Fruit fly (Drosophila melanogaster): Measurements from ENCODE around the gene CG31886.

CG31886 gene

dm6 chr2L:8959001-8959461 lies at the start of gene CG31886:
CG31886 (minus strand) TSS chr2L:8959051.
- TF ChIP-seq sage (GFP tag; optimal IDR thresholded peaks at IDR 0.05) = no peak
- TF ChIP-seq dmrt93B (GFP tag; optimal IDR thresholded peaks at IDR 0.05) = no peak
- TF ChIP-seq Vsx2 (GFP tag; optimal IDR thresholded peaks at IDR 0.05; ENCODE audit: partially characterized antibody) = no peak
- no peak for TF ChIP-seq Hnf4 (GFP tag; optimal IDR thresholded peaks at IDR 0.05)
- TF ChIP-seq Sp1 (GFP tag; optimal IDR thresholded peaks at IDR 0.05) = no peak
- no peak for TF ChIP-seq CG9705 (GFP tag; optimal IDR thresholded peaks at IDR 0.05)
- TF ChIP-seq fru (GFP tag; optimal IDR thresholded peaks at IDR 0.05) = no peak
- no peak for TF ChIP-seq OdsH (GFP tag; optimal IDR thresholded peaks at IDR 0.05)
- TF ChIP-seq woc (GFP tag; optimal IDR thresholded peaks at IDR 0.05) = no peak
- TF ChIP-seq CG32264 (GFP tag; optimal IDR thresholded peaks at IDR 0.05) = no peak
- no peak for TF ChIP-seq Hr78 (GFP tag; optimal IDR thresholded peaks at IDR 0.05)
- no peak for TF ChIP-seq brk (GFP tag; optimal IDR thresholded peaks at IDR 0.05)
- no peak for TF ChIP-seq h (GFP tag; optimal IDR thresholded peaks at IDR 0.05)
- no peak for TF ChIP-seq Abd-B (GFP tag; optimal IDR thresholded peaks at IDR 0.05)
- no peak for TF ChIP-seq psq (GFP tag; optimal IDR thresholded peaks at IDR 0.05)

dm6 chr2L:8998237-8998636 lies 39.4 kb upstream of the CG31886 start, which contains the start of gene Try29F:
Try29F (plus strand) TSS chr2L:8998537.
- no peak for TF ChIP-seq Jra (GFP tag; optimal IDR thresholded peaks at IDR 0.05)
- no peak for TF ChIP-seq HLH106 (tag; optimal IDR thresholded peaks at IDR 0.05)
- TF ChIP-seq tai (GFP tag; optimal IDR thresholded peaks at IDR 0.05) = no peak
- no peak for TF ChIP-seq Hnf4 (GFP tag; optimal IDR thresholded peaks at IDR 0.05)
- no peak for TF ChIP-seq rgr (GFP tag; optimal IDR thresholded peaks at IDR 0.05)
- no peak for TF ChIP-seq pan (optimal IDR thresholded peaks at IDR 0.05)
- TF ChIP-seq foxo (GFP tag; optimal IDR thresholded peaks at IDR 0.05) = no peak
- no peak for TF ChIP-seq Hr78 (GFP tag; optimal IDR thresholded peaks at IDR 0.05)

dm6 chr2L:8997285-8997684 lies 38.4 kb upstream of the CG31886 start, which contains the start of the genes alien and CG18661:
alien (minus strand) TSS chr2L:8997379.
CG18661 (plus strand) TSS chr2L:8997605.
- peak; percentile 78 for TF ChIP-seq HLH106 (tag; optimal IDR thresholded peaks at IDR 0.05)
- peak; percentile 60 for TF ChIP-seq Sp1 (GFP tag; optimal IDR thresholded peaks at IDR 0.05)
- TF ChIP-seq br (GFP tag; optimal IDR thresholded peaks at IDR 0.05) = peak; percentile 44
- TF ChIP-seq brk (GFP tag; optimal IDR thresholded peaks at IDR 0.05) = peak; percentile 84
- peak; percentile 82 for TF ChIP-seq Hnf4 (GFP tag; optimal IDR thresholded peaks at IDR 0.05)
- TF ChIP-seq Dfd (GFP tag; optimal IDR thresholded peaks at IDR 0.05) = no peak
- TF ChIP-seq Hr78 (GFP tag; optimal IDR thresholded peaks at IDR 0.05) = no peak
- TF ChIP-seq psq (GFP tag; optimal IDR thresholded peaks at IDR 0.05) = peak; percentile 73
- TF ChIP-seq dsf (GFP tag; optimal IDR thresholded peaks at IDR 0.05; ENCODE audit: borderline replicate concordance) = peak; percentile 20
- peak; percentile 70 for TF ChIP-seq dmrt93B (GFP tag; optimal IDR thresholded peaks at IDR 0.05)
- peak; percentile 7 to 94 for TF ChIP-seq foxo (GFP tag; optimal IDR thresholded peaks at IDR 0.05)
- peak; percentile 56 for TF ChIP-seq h (GFP tag; optimal IDR thresholded peaks at IDR 0.05)
- no peak for TF ChIP-seq CrebA (GFP tag; optimal IDR thresholded peaks at IDR 0.05; ENCODE audit: borderline replicate concordance)
- peak; percentile 91 for TF ChIP-seq fru (GFP tag; optimal IDR thresholded peaks at IDR 0.05)
- peak; percentile 75 for TF ChIP-seq GATAd (GFP tag; optimal IDR thresholded peaks at IDR 0.05)
- peak; percentile 66 for TF ChIP-seq Jra (GFP tag; optimal IDR thresholded peaks at IDR 0.05)
- TF ChIP-seq jim (GFP tag; optimal IDR thresholded peaks at IDR 0.05) = no peak
- TF ChIP-seq tai (GFP tag; optimal IDR thresholded peaks at IDR 0.05) = peak; percentile 83
- peak; percentile 73 for TF ChIP-seq woc (GFP tag; optimal IDR thresholded peaks at IDR 0.05)
- TF ChIP-seq CG32264 (GFP tag; optimal IDR thresholded peaks at IDR 0.05) = no peak
- no peak for TF ChIP-seq Abd-B (GFP tag; optimal IDR thresholded peaks at IDR 0.05)
- TF ChIP-seq N (GFP tag; optimal IDR thresholded peaks at IDR 0.05) = no peak
- TF ChIP-seq dl (GFP tag; optimal IDR thresholded peaks at IDR 0.05; ENCODE audit: insufficient read depth in 1 of 2, partially characterized antibody in 2 of 2) = no peak
- peak; percentile 51 for TF ChIP-seq OdsH (GFP tag; optimal IDR thresholded peaks at IDR 0.05)
- TF ChIP-seq usp (GFP tag; optimal IDR thresholded peaks at IDR 0.05) = no peak
- no peak for TF ChIP-seq pan (optimal IDR thresholded peaks at IDR 0.05)
- no peak for TF ChIP-seq Dif (GFP tag; optimal IDR thresholded peaks at IDR 0.05; ENCODE audit: partially characterized antibody)
- peak; percentile 94 for TF ChIP-seq ey (GFP tag; optimal IDR thresholded peaks at IDR 0.05)
- TF ChIP-seq Hr83 (GFP tag; optimal IDR thresholded peaks at IDR 0.05; ENCODE audit: poor library complexity, severe bottlenecking) = peak; percentile 53
- no peak for TF ChIP-seq sage (GFP tag; optimal IDR thresholded peaks at IDR 0.05)
- TF ChIP-seq rgr (GFP tag; optimal IDR thresholded peaks at IDR 0.05) = peak; percentile 62
- no peak for TF ChIP-seq Vsx2 (GFP tag; optimal IDR thresholded peaks at IDR 0.05; ENCODE audit: partially characterized antibody)
- TF ChIP-seq CG9705 (GFP tag; optimal IDR thresholded peaks at IDR 0.05) = peak; percentile 56
- no peak for TF ChIP-seq lola (GFP tag; optimal IDR thresholded peaks at IDR 0.05)
- peak; percentile 75 for TF ChIP-seq sv (GFP tag; optimal IDR thresholded peaks at IDR 0.05)
- TF ChIP-seq Mio (GFP tag; optimal IDR thresholded peaks at IDR 0.05) = no peak
- no peak for TF ChIP-seq Rel (GFP tag; optimal IDR thresholded peaks at IDR 0.05)
- TF ChIP-seq Rel (tag; optimal IDR thresholded peaks at IDR 0.05) = no peak
- peak; percentile 15 for TF ChIP-seq Myc (optimal IDR thresholded peaks at IDR 0.05)

Data from whole organism, wandering third instar larva.